Worm (Caenorhabditis elegans): Measurements from ENCODE around the gene evl-20.
"Not testable (repeated sequence)": the region's sequence is repeated elsewhere in the genome, so short reads cannot be mapped to it uniquely, and the experiment has no call there.

Gene evl-20

DNA sequence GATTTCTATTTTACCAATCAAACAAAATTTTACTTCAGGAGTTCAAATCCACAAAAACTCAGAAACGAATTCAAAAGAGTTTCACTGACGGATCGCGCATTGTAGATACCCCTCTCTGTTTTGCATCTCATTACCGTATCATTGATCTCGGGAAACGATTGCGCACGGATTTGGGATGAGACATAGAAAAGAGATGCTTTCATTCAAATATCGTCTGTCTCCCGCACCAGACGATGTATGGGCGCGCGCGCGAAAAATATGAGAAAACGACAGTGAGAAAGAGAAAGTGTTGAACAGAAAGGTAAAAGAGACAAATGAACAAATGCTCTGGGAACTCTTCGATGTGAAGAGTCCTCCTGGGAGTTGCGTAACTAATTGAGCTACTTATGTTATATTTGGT lies 33.1 kb upstream of the evl-20 start:
- no peak for TF ChIP-seq flt-1 (GFP tag; IDR thresholded peaks at IDR 0.05)
- TF ChIP-seq tbx-37 (GFP tag; conservative IDR thresholded peaks at IDR 0.05): no peak
- TF ChIP-seq ets-7 (tag; optimal IDR thresholded peaks at IDR 0.05): no peak
- no peak for TF ChIP-seq pes-1 (GFP tag; IDR thresholded peaks at IDR 0.05)

DNA sequence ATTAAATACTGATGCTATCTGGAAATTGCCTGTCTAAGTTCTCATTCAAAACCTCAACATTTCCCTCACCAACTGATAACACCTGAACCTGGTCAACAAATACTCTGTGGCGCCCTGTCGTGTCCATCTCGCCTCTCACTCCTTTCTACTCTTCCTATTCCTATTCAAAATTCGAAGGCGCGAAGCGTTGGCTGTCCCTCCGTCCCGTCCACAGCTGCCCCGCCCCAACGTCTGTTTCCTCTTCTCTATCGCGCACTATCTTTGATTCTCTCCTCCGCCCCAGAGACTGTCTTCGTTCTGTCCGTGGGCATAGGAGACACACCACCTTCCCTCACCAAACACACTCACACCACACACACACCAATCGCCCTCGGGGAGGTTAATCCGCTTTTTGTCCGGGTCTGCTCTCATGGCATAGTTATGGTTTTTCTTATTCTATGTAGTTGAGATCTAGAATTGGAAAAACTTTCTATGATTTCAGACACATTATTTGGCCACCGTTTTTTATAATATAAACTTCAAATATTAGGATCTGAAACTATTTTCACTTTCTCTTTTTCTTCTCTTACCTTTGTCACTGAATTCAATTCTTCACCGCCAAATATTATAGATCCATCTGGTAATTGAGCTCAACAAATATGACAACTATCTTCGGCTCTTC lies 31.9 kb upstream of the evl-20 start, which contains the start of gene efl-3:
Gene efl-3 (plus strand): TSS at position 611 of the 661 bp plus-strand sequence.
- TF ChIP-seq aly-1 (tag; optimal IDR thresholded peaks at IDR 0.05): peak; percentile 43
- TF ChIP-seq scrt-1 (GFP tag; IDR thresholded peaks at IDR 0.05): 0 out of 2 replicates have a peak, but pooled peaks have one; percentile 58
- peak; percentile 21 for TF ChIP-seq ceh-36 (tag; optimal IDR thresholded peaks at IDR 0.05)
- no peak for TF ChIP-seq hmbx-1 (tag; optimal IDR thresholded peaks at IDR 0.05)
- TF ChIP-seq hmg-4 (GFP tag; optimal IDR thresholded peaks at IDR 0.05): peak; percentile 63
- no peak for TF ChIP-seq ceh-13 (GFP tag; optimal IDR thresholded peaks at IDR 0.05)

DNA sequence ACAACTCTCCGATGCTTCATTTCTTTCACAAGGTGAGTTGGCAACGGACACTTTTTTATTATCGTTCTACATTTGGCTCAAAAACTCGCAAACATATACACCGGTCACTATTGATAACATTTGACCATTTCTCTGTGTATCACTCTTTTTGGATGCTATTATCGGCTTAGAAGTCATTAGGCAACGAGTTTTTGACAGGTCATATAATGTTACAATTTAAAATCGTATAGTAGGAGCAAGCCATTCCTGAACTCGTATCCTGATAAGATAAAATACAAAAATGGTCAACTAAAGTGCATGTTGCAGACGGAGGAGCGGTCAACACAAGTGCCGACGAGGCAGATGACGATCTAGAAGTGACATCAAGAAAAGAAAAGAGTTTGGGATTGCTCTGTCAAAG lies 31.2 kb upstream of the evl-20 start:
- TF ChIP-seq ets-7 (tag; optimal IDR thresholded peaks at IDR 0.05): no peak
- TF ChIP-seq ama-1 (optimal IDR thresholded peaks at IDR 0.05): no peak
- TF ChIP-seq flt-1 (GFP tag; IDR thresholded peaks at IDR 0.05): no peak
- no peak for TF ChIP-seq ceh-36 (tag; optimal IDR thresholded peaks at IDR 0.05)
- TF ChIP-seq hmg-4 (GFP tag; optimal IDR thresholded peaks at IDR 0.05): no peak
- no peak for TF ChIP-seq sea-1 (GFP tag; conservative IDR thresholded peaks at IDR 0.05)
- no peak for TF ChIP-seq scrt-1 (GFP tag; IDR thresholded peaks at IDR 0.05)
- TF ChIP-seq ceh-13 (GFP tag; optimal IDR thresholded peaks at IDR 0.05): no peak
- TF ChIP-seq aly-1 (tag; optimal IDR thresholded peaks at IDR 0.05): no peak
- no peak for TF ChIP-seq tbx-37 (GFP tag; conservative IDR thresholded peaks at IDR 0.05)
- TF ChIP-seq hnd-1 (tag; optimal IDR thresholded peaks at IDR 0.05): no peak
- TF ChIP-seq hmbx-1 (tag; optimal IDR thresholded peaks at IDR 0.05): no peak

DNA sequence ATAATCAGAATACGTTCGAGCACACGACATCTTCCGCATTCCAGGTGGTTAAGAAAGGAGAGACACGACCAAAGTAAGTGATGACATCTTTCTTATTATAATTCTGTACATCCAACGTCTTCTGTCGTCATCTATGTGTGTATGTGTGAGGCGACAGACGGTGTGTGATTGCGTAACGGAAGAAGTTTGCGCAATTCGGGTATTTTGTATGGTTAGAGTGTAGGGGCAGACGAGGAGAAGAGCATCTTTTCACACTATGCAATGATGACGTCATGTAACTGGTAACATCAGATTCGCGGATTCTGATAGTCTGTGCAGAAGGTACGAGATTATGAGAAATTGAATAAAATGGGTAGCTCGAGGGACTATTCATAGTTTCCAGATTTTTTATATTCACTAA lies 29.1 kb upstream of the evl-20 start:
- TF ChIP-seq tbx-37 (GFP tag; conservative IDR thresholded peaks at IDR 0.05) (no peak), B0310.2 (tag; optimal IDR thresholded peaks at IDR 0.05) (no peak), hmbx-1 (tag; optimal IDR thresholded peaks at IDR 0.05) (no peak)

DNA sequence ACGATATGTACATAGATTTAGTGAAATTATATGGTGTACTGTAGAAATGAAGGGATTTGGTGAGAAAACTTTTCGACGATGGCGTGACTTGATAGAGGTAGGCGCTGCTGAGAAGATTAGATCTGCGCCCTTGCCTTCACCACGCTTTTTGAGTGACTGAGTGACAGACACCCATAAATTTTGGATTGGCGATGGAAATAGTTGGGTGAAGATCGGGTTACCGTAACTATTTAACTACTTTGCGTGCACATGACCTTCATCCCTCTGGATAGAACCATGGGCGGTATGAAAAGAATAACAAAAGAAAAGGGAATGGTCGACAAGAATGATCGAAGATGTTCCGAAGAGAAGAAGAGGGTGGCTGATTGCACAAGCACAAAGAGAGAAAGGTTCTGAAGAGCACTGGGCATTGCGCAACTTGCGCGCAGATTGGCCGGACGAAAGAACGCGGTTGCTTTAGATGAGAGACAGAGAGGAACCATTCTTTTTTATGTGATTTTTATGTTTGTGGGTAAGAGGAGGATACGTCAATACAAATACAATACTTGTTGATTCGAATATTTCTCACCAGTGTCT lies 28.6 kb upstream of the evl-20 start:
- no peak for TF ChIP-seq aly-1 (tag; optimal IDR thresholded peaks at IDR 0.05)
- TF ChIP-seq hmg-4 (GFP tag; optimal IDR thresholded peaks at IDR 0.05): peak; percentile 21

DNA sequence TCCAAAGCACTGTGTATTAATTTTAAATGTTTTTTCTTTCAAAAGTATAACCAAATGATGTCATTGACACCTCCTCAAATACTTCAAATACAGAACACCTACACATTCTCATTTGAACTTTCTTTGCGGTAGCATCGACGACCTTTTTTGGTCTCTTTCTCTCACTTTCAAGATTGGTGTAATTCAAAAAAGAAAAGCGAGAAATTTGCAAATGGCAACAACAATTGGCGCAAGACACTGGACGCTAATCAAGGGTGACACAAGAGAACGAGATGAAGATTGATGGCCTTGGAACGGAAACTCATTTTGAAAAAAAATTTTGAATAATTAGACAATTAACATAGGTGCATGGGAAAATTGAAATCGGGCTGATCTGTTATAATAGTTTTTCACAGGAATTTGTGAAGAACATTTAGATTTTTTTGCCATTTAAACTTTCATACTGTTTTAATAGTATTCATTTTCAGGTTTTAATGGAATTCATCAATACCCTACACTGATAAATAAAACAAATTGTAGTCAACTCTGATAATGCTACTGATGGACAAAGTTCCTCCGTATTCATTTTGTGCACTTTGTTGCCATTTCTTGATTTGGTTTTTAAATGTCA lies 26.9 kb upstream of the evl-20 start, which contains the start of gene fdgt-2:
Gene fdgt-2 (plus strand): TSS at position 560 of the 610 bp plus-strand sequence.
- TF ChIP-seq ama-1 (optimal IDR thresholded peaks at IDR 0.05): no peak
- TF ChIP-seq ceh-36 (tag; optimal IDR thresholded peaks at IDR 0.05): no peak
- no peak for TF ChIP-seq F13C5.2 (tag; optimal IDR thresholded peaks at IDR 0.05)
- no peak for TF ChIP-seq tra-4 (tag; optimal IDR thresholded peaks at IDR 0.05)
- TF ChIP-seq pes-1 (GFP tag; IDR thresholded peaks at IDR 0.05): no peak
- no peak for TF ChIP-seq hnd-1 (tag; optimal IDR thresholded peaks at IDR 0.05)
- TF ChIP-seq sea-1 (GFP tag; conservative IDR thresholded peaks at IDR 0.05): no peak
- TF ChIP-seq B0310.2 (tag; optimal IDR thresholded peaks at IDR 0.05): no peak
- TF ChIP-seq tbx-37 (GFP tag; conservative IDR thresholded peaks at IDR 0.05): no peak
- no peak for TF ChIP-seq hmg-4 (GFP tag; optimal IDR thresholded peaks at IDR 0.05)
- no peak for TF ChIP-seq ets-7 (tag; optimal IDR thresholded peaks at IDR 0.05)
- no peak for TF ChIP-seq tbx-11 (GFP tag; IDR thresholded peaks at IDR 0.05)
- no peak for TF ChIP-seq scrt-1 (GFP tag; IDR thresholded peaks at IDR 0.05)
- no peak for TF ChIP-seq flt-1 (GFP tag; IDR thresholded peaks at IDR 0.05)
- no peak for TF ChIP-seq hmbx-1 (tag; optimal IDR thresholded peaks at IDR 0.05)
- TF ChIP-seq aly-1 (tag; optimal IDR thresholded peaks at IDR 0.05): no peak
- no peak for TF ChIP-seq ceh-13 (GFP tag; optimal IDR thresholded peaks at IDR 0.05)

DNA sequence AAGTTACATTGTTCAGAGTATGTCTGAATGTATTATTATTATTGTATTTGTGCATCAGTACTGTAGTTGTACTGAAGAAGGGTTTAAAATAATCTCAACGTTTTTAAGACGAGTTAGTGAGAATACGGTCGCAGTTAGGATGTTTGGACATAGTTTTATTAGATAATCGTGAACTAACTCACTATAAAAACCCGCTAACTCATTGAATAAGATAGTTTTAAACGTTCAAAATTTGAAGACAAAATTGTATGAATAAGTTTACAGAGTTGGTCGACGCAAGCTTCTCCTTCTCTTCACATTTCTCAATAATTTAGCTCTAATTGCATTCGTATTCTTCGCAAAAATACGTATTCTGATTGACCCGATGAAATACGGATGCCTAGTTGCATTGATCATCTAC lies 25.1 kb upstream of the evl-20 start:
- TF ChIP-seq tbx-37 (GFP tag; conservative IDR thresholded peaks at IDR 0.05): no peak
- TF ChIP-seq ama-1 (optimal IDR thresholded peaks at IDR 0.05): no peak
- TF ChIP-seq F13C5.2 (tag; optimal IDR thresholded peaks at IDR 0.05): no peak
- TF ChIP-seq sea-1 (GFP tag; conservative IDR thresholded peaks at IDR 0.05): no peak
- no peak for TF ChIP-seq tra-4 (tag; optimal IDR thresholded peaks at IDR 0.05)
- no peak for TF ChIP-seq scrt-1 (GFP tag; IDR thresholded peaks at IDR 0.05)
- no peak for TF ChIP-seq ceh-13 (GFP tag; optimal IDR thresholded peaks at IDR 0.05)
- no peak for TF ChIP-seq ceh-36 (tag; optimal IDR thresholded peaks at IDR 0.05)
- no peak for TF ChIP-seq hmbx-1 (tag; optimal IDR thresholded peaks at IDR 0.05)
- no peak for TF ChIP-seq pes-1 (GFP tag; IDR thresholded peaks at IDR 0.05)
- no peak for TF ChIP-seq tbx-11 (GFP tag; IDR thresholded peaks at IDR 0.05)
- no peak for TF ChIP-seq hnd-1 (tag; optimal IDR thresholded peaks at IDR 0.05)
- TF ChIP-seq B0310.2 (tag; optimal IDR thresholded peaks at IDR 0.05): no peak
- TF ChIP-seq hmg-4 (GFP tag; optimal IDR thresholded peaks at IDR 0.05): no peak
- TF ChIP-seq flt-1 (GFP tag; IDR thresholded peaks at IDR 0.05): no peak

DNA sequence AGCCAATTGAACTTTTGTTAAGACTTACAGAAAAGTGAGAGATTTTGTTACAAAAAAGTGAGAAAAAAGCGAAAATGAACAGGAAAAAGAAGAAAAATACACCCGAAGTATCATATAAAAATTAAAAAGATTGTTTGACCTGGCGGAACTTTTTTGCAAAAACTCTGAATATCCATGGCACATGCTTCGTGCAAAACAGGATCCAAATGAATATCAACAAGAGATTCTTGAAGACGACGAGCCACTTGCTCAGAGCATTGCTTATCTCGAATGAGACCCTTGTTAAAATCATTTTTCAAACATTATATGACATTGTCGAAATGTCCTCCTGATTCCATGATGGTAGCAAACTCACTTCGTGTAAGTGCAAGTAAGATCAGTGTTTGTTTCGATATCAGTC lies 24.3 kb upstream of the evl-20 start, which contains the start of gene F14E5.8:
Gene F14E5.8 (plus strand): TSS at position 301 of the 400 bp plus-strand sequence.
- not testable (repeated sequence) for TF ChIP-seq scrt-1 (GFP tag; IDR thresholded peaks at IDR 0.05); ceh-36 (tag; optimal IDR thresholded peaks at IDR 0.05); sea-1 (GFP tag; conservative IDR thresholded peaks at IDR 0.05)

All from whole organism, early embryonic.